7 worm cellular contexts compared by ENCODE assay signal in genomic region chrII:12665019-12665418, ce11.
TF ChIP-seq lines count a peak whose summit lies in the region.

No protein-coding gene starts in this region.

TF ChIP-seq in whole organism, L1 larva, 84 proteins besides CTCF, POLR2A, EP300 and RAD21:
- TF ChIP-seq tbx-2 (tag; optimal IDR thresholded peaks at IDR 0.05; lab: Kevin White, UChicago) (peak; percentile 25), efl-1 (optimal IDR thresholded peaks at IDR 0.05; lab: Kevin White, UChicago) (peak in 1 of 2 experiments; percentile 7), efl-1 (GFP tag; optimal IDR thresholded peaks at IDR 0.05 in 1 of 2; lab: Kevin White, UChicago) (peak in 1 of 2 experiments; percentile 74), nhr-47 (tag; optimal IDR thresholded peaks at IDR 0.05; lab: Kevin White, UChicago) (no peak), ceh-8 (GFP tag; optimal IDR thresholded peaks at IDR 0.05; lab: Kevin White, UChicago) (peak; percentile 44), lin-14 (GFP tag; optimal IDR thresholded peaks at IDR 0.05; lab: Kevin White, UChicago) (peak; percentile 74), mef-2 (tag; optimal IDR thresholded peaks at IDR 0.05; lab: Kevin White, UChicago) (no peak), dsc-1 (tag; optimal IDR thresholded peaks at IDR 0.05; lab: Kevin White, UChicago) (peak; percentile 67), fkh-8 (tag; optimal IDR thresholded peaks at IDR 0.05; lab: Kevin White, UChicago) (peak; percentile 9), nhr-71 (tag; optimal IDR thresholded peaks at IDR 0.05; lab: Kevin White, UChicago) (peak; percentile 4)

TF ChIP-seq in whole organism, L2 larva, 48 proteins besides CTCF, POLR2A, EP300 and RAD21:
- TF ChIP-seq mdl-1 (tag; optimal IDR thresholded peaks at IDR 0.05; lab: Kevin White, UChicago) = no peak
- no peak for TF ChIP-seq ztf-11 (tag; optimal IDR thresholded peaks at IDR 0.05; lab: Kevin White, UChicago)
- peak; percentile 35 for TF ChIP-seq zag-1 (tag; optimal IDR thresholded peaks at IDR 0.05; lab: Kevin White, UChicago)
- peak; percentile 30 for TF ChIP-seq sma-9 (GFP tag; optimal IDR thresholded peaks at IDR 0.05; lab: Kevin White, UChicago)
- no peak for TF ChIP-seq sma-9 (tag; optimal IDR thresholded peaks at IDR 0.05; lab: Kevin White, UChicago)
- TF ChIP-seq elt-1 (tag; optimal IDR thresholded peaks at IDR 0.05; lab: Kevin White, UChicago) = no peak
- TF ChIP-seq ama-1 (optimal IDR thresholded peaks at IDR 0.05; lab: Kevin White, UChicago) = no peak
- no peak for TF ChIP-seq nhr-25 (tag; optimal IDR thresholded peaks at IDR 0.05; lab: Kevin White, UChicago)

TF ChIP-seq in whole organism, L3 larva, 47 proteins besides CTCF, POLR2A, EP300 and RAD21 (continues in another document):
- TF ChIP-seq nhr-23 (tag; optimal IDR thresholded peaks at IDR 0.05; lab: Kevin White, UChicago) = no peak
- TF ChIP-seq nhr-77 (tag; optimal IDR thresholded peaks at IDR 0.05; lab: Kevin White, UChicago) = no peak
- no peak for TF ChIP-seq aly-2 (tag; optimal IDR thresholded peaks at IDR 0.05; lab: Kevin White, UChicago)
- TF ChIP-seq unc-39 (tag; optimal IDR thresholded peaks at IDR 0.05; lab: Kevin White, UChicago) = no peak
- TF ChIP-seq ceh-82 (tag; optimal IDR thresholded peaks at IDR 0.05; lab: Kevin White, UChicago) = no peak
- TF ChIP-seq nhr-25 (tag; optimal IDR thresholded peaks at IDR 0.05; lab: Kevin White, UChicago) = no peak
- TF ChIP-seq lsy-12 (tag; optimal IDR thresholded peaks at IDR 0.05; lab: Kevin White, UChicago) = peak; percentile 6
- no peak for TF ChIP-seq ztf-4 (tag; optimal IDR thresholded peaks at IDR 0.05; lab: Kevin White, UChicago)
- TF ChIP-seq nfya-1 (tag; optimal IDR thresholded peaks at IDR 0.05; lab: Kevin White, UChicago; ENCODE audit: insufficient read depth) = peak; percentile 24
- no peak for TF ChIP-seq sea-2 (GFP tag; optimal IDR thresholded peaks at IDR 0.05; lab: Kevin White, UChicago)
- no peak for TF ChIP-seq ceh-16 (tag; optimal IDR thresholded peaks at IDR 0.05; lab: Kevin White, UChicago)
- no peak for TF ChIP-seq nhr-12 (tag; optimal IDR thresholded peaks at IDR 0.05; lab: Kevin White, UChicago)
- no peak for TF ChIP-seq jun-1 (tag; optimal IDR thresholded peaks at IDR 0.05; lab: Kevin White, UChicago)
- no peak for TF ChIP-seq ztf-11 (tag; optimal IDR thresholded peaks at IDR 0.05; lab: Kevin White, UChicago)
- TF ChIP-seq daf-12 (tag; optimal IDR thresholded peaks at IDR 0.05; lab: Kevin White, UChicago) = no peak
- no peak for TF ChIP-seq nhr-43 (tag; optimal IDR thresholded peaks at IDR 0.05; lab: Kevin White, UChicago; ENCODE audit: poor library complexity, severe bottlenecking)

TF ChIP-seq in whole organism, L4 larva, 104 proteins besides CTCF, POLR2A, EP300 and RAD21:
- TF ChIP-seq D1046.2 (GFP tag; IDR thresholded peaks at IDR 0.05; lab: Robert Waterston, UW) = 0 out of 2 replicates have a peak, but pooled peaks have one; percentile 5
- no peak for TF ChIP-seq lsy-2 (tag; optimal IDR thresholded peaks at IDR 0.05; lab: Kevin White, UChicago)
- TF ChIP-seq F37D6.2 (tag; optimal IDR thresholded peaks at IDR 0.05; lab: Kevin White, UChicago) = peak; percentile 30
- TF ChIP-seq set-16 (GFP tag; IDR thresholded peaks at IDR 0.05; lab: Robert Waterston, UW) = 0 out of 2 replicates have a peak, but pooled peaks have one; percentile 23
- peak; percentile 63 for TF ChIP-seq hmg-1.1 (GFP tag; IDR thresholded peaks at IDR 0.05; lab: Robert Waterston, UW)

TF ChIP-seq in whole organism, late embryonic, 69 proteins besides CTCF, POLR2A, EP300 and RAD21:
- TF ChIP-seq nhr-232 (tag; optimal IDR thresholded peaks at IDR 0.05; lab: Kevin White, UChicago) (no peak), dmd-4 (tag; optimal IDR thresholded peaks at IDR 0.05; lab: Kevin White, UChicago; ENCODE audit: borderline replicate concordance) (no peak), elt-4 (tag; optimal IDR thresholded peaks at IDR 0.05; lab: Kevin White, UChicago) (no peak), ttx-3 (tag; optimal IDR thresholded peaks at IDR 0.05; lab: Kevin White, UChicago) (no peak), ceh-18 (tag; optimal IDR thresholded peaks at IDR 0.05; lab: Kevin White, UChicago) (no peak), unc-42 (tag; optimal IDR thresholded peaks at IDR 0.05; lab: Kevin White, UChicago) (peak; percentile 43), ceh-31 (tag; optimal IDR thresholded peaks at IDR 0.05; lab: Kevin White, UChicago) (peak; percentile 35), pag-3 (tag; optimal IDR thresholded peaks at IDR 0.05; lab: Kevin White, UChicago; ENCODE audit: borderline replicate concordance) (no peak), zip-5 (tag; optimal IDR thresholded peaks at IDR 0.05; lab: Kevin White, UChicago) (no peak), dve-1 (tag; optimal IDR thresholded peaks at IDR 0.05; lab: Kevin White, UChicago) (no peak), ceh-14 (tag; optimal IDR thresholded peaks at IDR 0.05; lab: Kevin White, UChicago) (peak; percentile 64)

TF ChIP-seq in whole organism, mixed stage, embryonic, 35 proteins besides CTCF, POLR2A, EP300 and RAD21:
- TF ChIP-seq ceh-39 (tag; optimal IDR thresholded peaks at IDR 0.05; lab: Kevin White, UChicago) (no peak), elt-3 (tag; optimal IDR thresholded peaks at IDR 0.05; lab: Kevin White, UChicago) (no peak), pha-4 (tag; optimal IDR thresholded peaks at IDR 0.05; lab: Kevin White, UChicago) (no peak), ces-1 (GFP tag; optimal IDR thresholded peaks at IDR 0.05; lab: Kevin White, UChicago) (peak; percentile 69), ztf-11 (tag; optimal IDR thresholded peaks at IDR 0.05; lab: Kevin White, UChicago) (no peak), sptf-1 (tag; optimal IDR thresholded peaks at IDR 0.05; lab: Kevin White, UChicago) (peak; percentile 16)

TF ChIP-seq in whole organism, young adult, 124 proteins besides CTCF, POLR2A, EP300 and RAD21:
- no peak for TF ChIP-seq somi-1 (GFP tag; optimal IDR thresholded peaks at IDR 0.05; lab: Kevin White, UChicago)
- no peak for TF ChIP-seq repo-1 (tag; optimal IDR thresholded peaks at IDR 0.05; lab: Kevin White, UChicago)
- peak; percentile 44; the same call in 1 of the 2 replicates for TF ChIP-seq hmg-1.2 (GFP tag; IDR thresholded peaks at IDR 0.05; lab: Robert Waterston, UW)
- peak; percentile 34; the same call in 1 of the 2 replicates for TF ChIP-seq zfh-2 (GFP tag; conservative IDR thresholded peaks at IDR 0.05; lab: Robert Waterston, UW)
- TF ChIP-seq him-1 (tag; optimal IDR thresholded peaks at IDR 0.05; lab: Kevin White, UChicago) = no peak
- no peak for TF ChIP-seq Y95B8A.8 (GFP tag; IDR thresholded peaks at IDR 0.05; lab: Robert Waterston, UW)
- TF ChIP-seq ccch-3 (GFP tag; optimal IDR thresholded peaks at IDR 0.05; lab: Kevin White, UChicago) = no peak
- no peak for TF ChIP-seq B0019.2 (GFP tag; conservative IDR thresholded peaks at IDR 0.05; lab: Robert Waterston, UW)
- no peak for TF ChIP-seq hmg-20 (GFP tag; IDR thresholded peaks at IDR 0.05; lab: Robert Waterston, UW)
- no peak for TF ChIP-seq nfya-2 (GFP tag; IDR thresholded peaks at IDR 0.05; lab: Robert Waterston, UW)
- no peak for TF ChIP-seq F23B12.7 (tag; optimal IDR thresholded peaks at IDR 0.05; lab: Kevin White, UChicago; ENCODE audit: insufficient read depth)
- peak; percentile 11 for TF ChIP-seq ceh-27 (GFP tag; optimal IDR thresholded peaks at IDR 0.05; lab: Kevin White, UChicago)
